Worm (Caenorhabditis elegans) whole organism, L2 larva: Measurements from ENCODE around the gene best-13.

Experiments used
- egl-27 ChIP-seq: sonication (generic microtip); optimal IDR thresholded peaks from 3 replicates; lab custom pipeline; 2017; ENCODE audit warnings: missing biosample characterization, missing genetic modification reagents, missing genetic modification characterization
- lin-11 ChIP-seq: fragments of 150-350 bp; sonication (generic microtip); optimal IDR thresholded peaks from 2 replicates; lab custom pipeline; 2014; ENCODE audit warnings: missing biosample characterization, missing genetic modification characterization, inconsistent platforms, mixed read lengths
- ztf-11 ChIP-seq: sonication (generic microtip); optimal IDR thresholded peaks from 2 replicates; lab custom pipeline; 2017; ENCODE audit warnings: missing biosample characterization, missing genetic modification characterization

DNA sequence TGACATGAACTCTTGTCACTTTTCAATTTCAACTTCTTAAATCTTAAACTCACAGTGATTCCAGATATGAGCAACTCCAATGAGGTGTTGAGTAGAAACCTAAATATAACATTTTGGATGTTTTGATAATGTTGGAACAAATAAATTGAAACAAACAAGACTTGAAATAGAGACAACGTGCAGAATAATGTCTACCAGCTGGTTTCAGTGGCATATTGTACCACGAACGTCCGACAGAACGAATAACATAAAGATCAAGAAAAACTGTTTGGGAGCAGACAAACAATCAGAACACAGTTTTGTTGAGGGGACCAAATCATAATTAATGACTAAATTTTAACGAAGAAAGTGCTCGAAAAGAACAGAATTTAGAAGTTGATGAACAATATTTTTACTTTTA lies 49.6 kb downstream of the best-13 start, which contains the start of gene gon-1:
- no peak for TF ChIP-seq egl-27 (tag; lab: Kevin White, UChicago)
- no peak for TF ChIP-seq lin-11 (tag; lab: Kevin White, UChicago)
- no peak for TF ChIP-seq ztf-11 (tag; lab: Kevin White, UChicago)
